Worm (Caenorhabditis elegans) whole organism, mixed stage, embryonic: ENCODE results near the gene ZK899.3.

Experiments
- M03D4.4 ChIP-seq: sonication (generic microtip); optimal IDR thresholded peaks from 2 replicates; lab custom pipeline; 2017; ENCODE audit warnings: mild to moderate bottlenecking, missing genetic modification characterization, missing compliant biosample characterization
- bed-3 ChIP-seq: fragments of 200-800 bp; sonication (Bioruptor generic); optimal IDR thresholded peaks from 3 replicates; lab custom pipeline; 2018; ENCODE audit warnings: mild to moderate bottlenecking, missing genetic modification characterization, moderate library complexity, missing compliant biosample characterization
- ceh-39 ChIP-seq: fragments of 150-350 bp; optimal IDR thresholded peaks from 2 replicates; lab custom pipeline; 2014; ENCODE audit warnings: missing biosample characterization, missing genetic modification characterization
- ceh-43 ChIP-seq: fragments of 200-800 bp; sonication (Bioruptor generic); optimal IDR thresholded peaks from 2 replicates; lab custom pipeline; 2018; ENCODE audit warnings: mild to moderate bottlenecking, missing genetic modification characterization, moderate library complexity, missing compliant biosample characterization
- ceh-83 ChIP-seq: fragments of 200-800 bp; sonication (Bioruptor generic); optimal IDR thresholded peaks from 2 replicates; lab custom pipeline; 2018; ENCODE audit warnings: mild to moderate bottlenecking, missing genetic modification characterization, missing compliant biosample characterization
- ces-1 ChIP-seq: fragments of 150-350 bp; optimal IDR thresholded peaks from 2 replicates; lab custom pipeline; 2014; ENCODE audit warnings: missing biosample characterization, missing genetic modification reagents, missing genetic modification characterization
- drap-1 ChIP-seq: fragments of 200-800 bp; sonication (Bioruptor generic); optimal IDR thresholded peaks from 3 replicates; lab custom pipeline; 2018; ENCODE audit warnings: mild to moderate bottlenecking, missing genetic modification characterization, missing compliant biosample characterization
- elt-1 ChIP-seq: sonication (generic microtip); optimal IDR thresholded peaks from 2 replicates; lab custom pipeline; 2017; ENCODE audit warnings: missing genetic modification characterization, mild to moderate bottlenecking, missing compliant biosample characterization, antibody characterized with exemption, moderate library complexity, borderline replicate concordance; ENCODE audit not compliant: insufficient read depth
- elt-3 ChIP-seq: fragments of 150-350 bp; optimal IDR thresholded peaks from 2 replicates; lab custom pipeline; 2014; ENCODE audit warnings: missing biosample characterization, missing genetic modification characterization
- flh-1 ChIP-seq: fragments of 200-800 bp; sonication (Bioruptor generic); optimal IDR thresholded peaks from 2 replicates; lab custom pipeline; 2018; ENCODE audit warnings: mild to moderate bottlenecking, missing genetic modification characterization, moderate library complexity, missing compliant biosample characterization
- ham-2 ChIP-seq: fragments of 200-800 bp; sonication (Bioruptor generic); optimal IDR thresholded peaks from 2 replicates; lab custom pipeline; 2018; ENCODE audit warnings: mild to moderate bottlenecking, missing genetic modification characterization, missing compliant biosample characterization
- hlh-1 ChIP-seq: fragments of 150-350 bp; optimal IDR thresholded peaks from 2 replicates; lab custom pipeline; 2014; ENCODE audit warnings: missing biosample characterization, missing genetic modification reagents, missing genetic modification characterization
- lin-13 ChIP-seq: fragments of 150-350 bp; optimal IDR thresholded peaks from 2 replicates; lab custom pipeline; 2014; ENCODE audit warnings: missing biosample characterization, missing genetic modification characterization
- lin-32 ChIP-seq: fragments of 200-800 bp; sonication (Bioruptor generic); optimal IDR thresholded peaks from 2 replicates; lab custom pipeline; 2018; ENCODE audit warnings: mild to moderate bottlenecking, missing genetic modification characterization, missing compliant biosample characterization
- lsy-2 ChIP-seq: fragments of 150-350 bp; optimal IDR thresholded peaks from 2 replicates; lab custom pipeline; 2014; ENCODE audit warnings: missing biosample characterization, missing genetic modification characterization
- mab-5 ChIP-seq: fragments of 150-350 bp; optimal IDR thresholded peaks from 2 replicates; lab custom pipeline; 2014; ENCODE audit warnings: missing biosample characterization, missing genetic modification characterization
- mep-1 ChIP-seq: fragments of 150-350 bp; optimal IDR thresholded peaks from 2 replicates; lab custom pipeline; 2017; ENCODE audit warnings: missing biosample characterization, missing genetic modification reagents, missing genetic modification characterization, inconsistent platforms
- mls-2 ChIP-seq: sonication (generic microtip); optimal IDR thresholded peaks from 2 replicates; lab custom pipeline; 2016; ENCODE audit warnings: mild to moderate bottlenecking, missing genetic modification characterization, moderate library complexity, missing compliant biosample characterization
- nhr-12 ChIP-seq: fragments of 150-350 bp; optimal IDR thresholded peaks from 2 replicates; lab custom pipeline; 2014; ENCODE audit warnings: missing biosample characterization, missing genetic modification characterization
- nhr-2 ChIP-seq: fragments of 150-350 bp; optimal IDR thresholded peaks from 2 replicates; lab custom pipeline; 2014; ENCODE audit warnings: missing biosample characterization, missing genetic modification characterization
- nhr-28 ChIP-seq: fragments of 150-350 bp; optimal IDR thresholded peaks from 2 replicates; lab custom pipeline; 2014; ENCODE audit warnings: missing biosample characterization, missing genetic modification characterization
- nhr-76 ChIP-seq: sonication (generic microtip); optimal IDR thresholded peaks from 2 replicates; lab custom pipeline; 2017; ENCODE audit warnings: missing biosample characterization, missing genetic modification characterization
- pha-4 ChIP-seq: fragments of 150-350 bp; optimal IDR thresholded peaks from 2 replicates; lab custom pipeline; 2018; ENCODE audit warnings: missing biosample characterization, missing genetic modification reagents, missing genetic modification characterization
- snpc-4 ChIP-seq: fragments of 150-350 bp; optimal IDR thresholded peaks from 2 replicates; lab custom pipeline; 2014; ENCODE audit warnings: missing biosample characterization, missing genetic modification characterization
- sptf-1 ChIP-seq: sonication (generic microtip); optimal IDR thresholded peaks from 2 replicates; lab custom pipeline; 2017; ENCODE audit warnings: mild to moderate bottlenecking, missing genetic modification characterization, moderate library complexity, missing compliant biosample characterization
- unc-120 ChIP-seq: sonication (generic microtip); optimal IDR thresholded peaks from 2 replicates; lab custom pipeline; 2017; ENCODE audit warnings: missing genetic modification characterization, missing compliant biosample characterization; ENCODE audit not compliant: poor library complexity, severe bottlenecking
- unc-62 ChIP-seq: fragments of 150-350 bp; optimal IDR thresholded peaks from 2 replicates; lab custom pipeline; 2014; ENCODE audit warnings: missing biosample characterization, missing genetic modification reagents, missing genetic modification characterization
- zip-8 ChIP-seq: fragments of 150-350 bp; optimal IDR thresholded peaks from 2 replicates; lab custom pipeline; 2014; ENCODE audit warnings: missing biosample characterization, missing genetic modification characterization

The ZK899.3 gene

ce11 chrX:9411675-9412074 lies 41.3 kb upstream of the ZK899.3 start:
- no peak for TF ChIP-seq mls-2 (tag; lab: Kevin White, UChicago)
- no peak for TF ChIP-seq lin-32
- no peak for TF ChIP-seq unc-62 (GFP tag; lab: Kevin White, UChicago)
- no peak for TF ChIP-seq elt-1 (tag; lab: Kevin White, UChicago)
- TF ChIP-seq drap-1 (GFP tag; lab: Kevin White, UChicago): no peak
- TF ChIP-seq lsy-2 (tag; lab: Kevin White, UChicago): no peak
- no peak for TF ChIP-seq nhr-28 (tag; lab: Kevin White, UChicago)
- no peak for TF ChIP-seq ceh-43 (GFP tag; lab: Kevin White, UChicago)

DNA sequence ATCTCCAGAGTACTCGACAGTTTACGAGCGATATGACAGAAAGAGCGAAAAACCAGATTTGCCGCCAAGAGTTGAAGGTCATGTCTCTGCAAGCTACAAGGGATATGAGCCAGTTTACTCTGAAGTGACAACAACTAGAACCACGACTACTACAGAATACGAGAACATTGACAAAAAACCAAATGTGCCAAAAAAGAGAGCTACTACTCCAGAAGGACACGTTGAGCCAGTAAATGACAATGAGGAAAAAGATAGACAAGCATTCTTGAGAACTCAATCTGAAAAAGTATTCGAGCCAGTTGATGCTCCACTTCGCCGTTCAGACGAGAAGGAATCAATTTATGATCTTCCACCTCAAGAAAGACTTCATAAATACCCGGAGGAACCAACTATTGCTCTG lies 35.6 kb upstream of the ZK899.3 start:
- TF ChIP-seq ces-1 (GFP tag; lab: Kevin White, UChicago): no peak
- no peak for TF ChIP-seq elt-1 (tag; lab: Kevin White, UChicago)
- TF ChIP-seq nhr-2 (tag; lab: Kevin White, UChicago): no peak
- no peak for TF ChIP-seq snpc-4 (tag; lab: Kevin White, UChicago)

ce11 chrX:9417948-9418347 lies 35.0 kb upstream of the ZK899.3 start:
- no peak for TF ChIP-seq drap-1 (GFP tag; lab: Kevin White, UChicago)
- no peak for TF ChIP-seq zip-8 (tag; lab: Kevin White, UChicago)
- TF ChIP-seq mab-5: no peak

- TF ChIP-seq nhr-76 (tag; lab: Kevin White, UChicago): no peak
- no peak for TF ChIP-seq M03D4.4
- TF ChIP-seq mep-1 (tag; lab: Kevin White, UChicago): no peak
- no peak for TF ChIP-seq nhr-2 (tag; lab: Kevin White, UChicago)
- no peak for TF ChIP-seq nhr-12 (tag; lab: Kevin White, UChicago)
- no peak for TF ChIP-seq hlh-1 (tag; lab: Kevin White, UChicago)
- no peak for TF ChIP-seq drap-1 (GFP tag; lab: Kevin White, UChicago)
- no peak for TF ChIP-seq bed-3 (GFP tag; lab: Kevin White, UChicago)
Measured at ce11 chrX:9428059-9428458, 24.9 kb upstream of the ZK899.3 start, which contains the start of gene B0272.4. Gene B0272.4 (plus strand): TSS chrX:9428431.

DNA sequence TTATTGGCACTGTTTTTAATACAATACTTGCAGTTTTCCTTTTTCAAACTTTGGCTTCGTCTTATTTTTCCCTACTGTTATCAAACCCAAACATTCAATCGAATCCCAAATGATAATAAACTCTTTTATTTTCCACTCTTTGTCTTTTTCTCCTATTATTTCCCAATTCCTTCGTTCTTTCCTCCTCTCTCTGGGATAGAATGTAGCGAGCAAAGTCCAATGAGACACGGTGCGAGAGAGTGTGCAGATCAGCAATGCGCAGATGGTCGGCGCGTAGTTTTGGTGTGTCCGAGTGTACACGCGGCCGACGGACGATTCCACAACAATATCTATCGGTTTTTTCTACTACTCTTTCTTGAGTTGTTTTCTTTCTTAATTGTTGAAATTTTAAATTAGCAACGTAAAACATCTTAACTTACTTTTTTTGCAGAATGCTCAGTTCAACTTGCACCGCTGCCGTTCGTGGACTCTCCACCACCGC lies 21.9 kb upstream of the ZK899.3 start, which contains the start of gene B0272.3:
B0272.3 (plus strand) TSS at position 431 of the 481 bp plus-strand sequence.
- TF ChIP-seq ceh-39 (tag; lab: Kevin White, UChicago): peak; percentile 66
- TF ChIP-seq mab-5: no peak
- peak; percentile 27 for TF ChIP-seq unc-120 (tag; lab: Kevin White, UChicago)
- TF ChIP-seq ces-1 (GFP tag; lab: Kevin White, UChicago): no peak
- TF ChIP-seq ham-2 (GFP tag; lab: Kevin White, UChicago): peak; percentile 13
- peak; percentile 38 for TF ChIP-seq pha-4 (tag; lab: Kevin White, UChicago)

DNA sequence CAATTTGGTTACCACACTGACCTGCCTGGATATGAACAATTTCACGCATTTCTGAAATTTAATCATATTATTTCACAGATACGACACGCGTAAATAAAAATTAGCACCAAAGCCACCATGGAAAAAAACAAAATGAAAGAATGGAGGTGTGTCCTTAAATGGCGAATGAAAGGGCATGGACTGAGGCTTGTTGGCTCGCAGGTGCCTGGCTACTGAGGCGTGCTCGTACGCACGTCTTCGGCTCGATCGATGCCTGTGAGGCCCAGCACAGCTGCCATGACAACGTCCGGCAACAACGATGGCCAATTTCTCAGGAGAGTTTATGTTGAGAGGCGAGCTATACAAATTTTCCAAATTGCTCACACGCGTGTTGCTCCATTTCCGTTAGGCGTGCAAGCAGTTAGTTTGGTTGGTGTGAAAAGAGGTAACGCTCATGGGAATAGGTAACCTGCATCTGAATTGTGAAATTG lies 16.1 kb upstream of the ZK899.3 start, which contains the start of gene tbb-4:
tbb-4 (minus strand) TSS at position 51 of the 470 bp plus-strand sequence.
- TF ChIP-seq hlh-1 (tag; lab: Kevin White, UChicago) (no peak), lin-32 (peak; percentile 51)

ce11 chrX:9441512-9441911 lies 11.4 kb upstream of the ZK899.3 start, which contains the start of gene memb-1:
Gene memb-1 (minus strand): TSS chrX:9441571.
- TF ChIP-seq nhr-12 (tag; lab: Kevin White, UChicago) (no peak), nhr-2 (tag; lab: Kevin White, UChicago) (no peak), lsy-2 (tag; lab: Kevin White, UChicago) (peak; percentile 15), flh-1 (GFP tag; lab: Kevin White, UChicago) (no peak), bed-3 (GFP tag; lab: Kevin White, UChicago) (no peak), drap-1 (GFP tag; lab: Kevin White, UChicago) (peak; percentile 52), ceh-43 (GFP tag; lab: Kevin White, UChicago) (no peak), hlh-1 (tag; lab: Kevin White, UChicago) (no peak), lin-13 (tag; lab: Kevin White, UChicago) (peak; percentile 3), unc-120 (tag; lab: Kevin White, UChicago) (no peak), ham-2 (GFP tag; lab: Kevin White, UChicago) (no peak), elt-1 (tag; lab: Kevin White, UChicago) (no peak), sptf-1 (peak; percentile 47), mls-2 (tag; lab: Kevin White, UChicago) (peak; percentile 20), elt-3 (tag; lab: Kevin White, UChicago) (no peak), zip-8 (tag; lab: Kevin White, UChicago) (peak; percentile 55), pha-4 (tag; lab: Kevin White, UChicago) (peak; percentile 65), ceh-83 (GFP tag; lab: Kevin White, UChicago) (no peak), ces-1 (GFP tag; lab: Kevin White, UChicago) (peak; percentile 38), mep-1 (tag; lab: Kevin White, UChicago) (peak; percentile 80)
